Fruit fly (Drosophila melanogaster) whole organism, wandering third instar larva: ENCODE data around the gene alt.

Experiments used
- Abd-B ChIP-seq: fragments of >200 bp; optimal IDR thresholded peaks from 2 replicates; lab custom pipeline; 2017; ENCODE audit warnings: missing biosample characterization, missing genetic modification characterization
- CG32264 ChIP-seq: fragments of 200-800 bp; sonication (Bioruptor generic); optimal IDR thresholded peaks from 2 replicates; lab custom pipeline; 2016; ENCODE audit warnings: missing biosample characterization, missing genetic modification characterization
- CG9705 ChIP-seq: fragments of 200-800 bp; sonication (Bioruptor generic); optimal IDR thresholded peaks from 2 replicates; lab custom pipeline; 2018; ENCODE audit warnings: missing biosample characterization, mild to moderate bottlenecking, missing genetic modification characterization
- CrebA ChIP-seq: fragments of 200-800 bp; sonication (Bioruptor generic); optimal IDR thresholded peaks from 2 replicates; lab custom pipeline; 2016; ENCODE audit warnings: missing biosample characterization, mild to moderate bottlenecking, missing genetic modification characterization, borderline replicate concordance
- Dfd ChIP-seq: fragments of >200 bp; optimal IDR thresholded peaks from 2 replicates; lab custom pipeline; 2017; ENCODE audit warnings: missing biosample characterization, missing genetic modification characterization
- Dif ChIP-seq: fragments of 200-275, 200-300 bp; sonication (Bioruptor generic); optimal IDR thresholded peaks from 2 replicates; lab custom pipeline; 2018; ENCODE audit warnings: missing biosample characterization, missing genetic modification characterization; ENCODE audit not compliant: partially characterized antibody
- GATAd ChIP-seq: sonication (Bioruptor generic); optimal IDR thresholded peaks from 2 replicates; lab custom pipeline; 2016; ENCODE audit warnings: missing biosample characterization, missing genetic modification characterization
- HLH106 ChIP-seq: fragments of 200-800 bp; optimal IDR thresholded peaks from 3 replicates; lab custom pipeline; 2019; ENCODE audit warnings: missing biosample characterization, mild to moderate bottlenecking, missing genetic modification characterization, moderate library complexity
- Hnf4 ChIP-seq: fragments of 200-800 bp; sonication (Bioruptor generic); optimal IDR thresholded peaks from 2 replicates; lab custom pipeline; 2016; ENCODE audit warnings: missing biosample characterization, mild to moderate bottlenecking, missing genetic modification characterization
- Hr78 ChIP-seq: fragments of >200 bp; optimal IDR thresholded peaks from 2 replicates; lab custom pipeline; 2017; ENCODE audit warnings: missing biosample characterization, missing genetic modification characterization
- Hr83 ChIP-seq: fragments of 200-300 bp; sonication (Bioruptor generic); optimal IDR thresholded peaks from 2 replicates; lab custom pipeline; 2016; ENCODE audit warnings: missing biosample characterization, mild to moderate bottlenecking, missing genetic modification characterization, moderate library complexity; ENCODE audit not compliant: poor library complexity, severe bottlenecking
- Jra ChIP-seq: sonication (Bioruptor generic); optimal IDR thresholded peaks from 2 replicates; lab custom pipeline; 2016; ENCODE audit warnings: missing biosample characterization, missing genetic modification characterization
- Mio ChIP-seq: sonication (Bioruptor generic); optimal IDR thresholded peaks from 2 replicates; lab custom pipeline; 2016; ENCODE audit warnings: missing biosample characterization, missing genetic modification characterization
- Myc ChIP-seq: fragments of >200 bp; optimal IDR thresholded peaks from 2 replicates; lab custom pipeline; 2017
- N ChIP-seq: fragments of >200 bp; optimal IDR thresholded peaks from 2 replicates; lab custom pipeline; 2018; ENCODE audit warnings: missing biosample characterization, missing external identifiers, missing genetic modification characterization
- OdsH ChIP-seq: fragments of 200-800 bp; sonication (Bioruptor generic); optimal IDR thresholded peaks from 2 replicates; lab custom pipeline; 2016; ENCODE audit warnings: missing biosample characterization, mild to moderate bottlenecking, missing genetic modification characterization
- Rel ChIP-seq, 2 experiments: fragments of 200-800 bp; sonication (Bioruptor generic) in 1 of 2; optimal IDR thresholded peaks; 2 replicates in 1 of 2; 3 replicates in 1 of 2; lab custom pipeline; 2016 to 2019; ENCODE audit warnings: mild to moderate bottlenecking in 2 of 2, missing biosample characterization in 2 of 2, missing genetic modification characterization in 2 of 2, moderate library complexity in 1 of 2
- Sp1 ChIP-seq: fragments of 200-800 bp; sonication (Bioruptor generic); optimal IDR thresholded peaks from 3 replicates; lab custom pipeline; 2019; ENCODE audit warnings: missing biosample characterization, mild to moderate bottlenecking, missing genetic modification characterization, moderate library complexity
- Vsx2 ChIP-seq: fragments of 200-300, 225-300 bp; sonication (Bioruptor generic); optimal IDR thresholded peaks from 2 replicates; lab custom pipeline; 2018; ENCODE audit warnings: missing biosample characterization, missing genetic modification characterization; ENCODE audit not compliant: partially characterized antibody
- br ChIP-seq: fragments of 200-800 bp; sonication (Bioruptor generic); optimal IDR thresholded peaks from 2 replicates; lab custom pipeline; 2016; ENCODE audit warnings: missing biosample characterization, missing genetic modification characterization
- brk ChIP-seq: fragments of 200-800 bp; sonication (Bioruptor generic); optimal IDR thresholded peaks from 2 replicates; lab custom pipeline; 2016; ENCODE audit warnings: missing biosample characterization, mild to moderate bottlenecking, missing genetic modification characterization
- dl ChIP-seq, 2 experiments: fragments of 175-275, 200-275 bp in 1 of 2; fragments of 200-275 bp in 1 of 2; sonication (Bioruptor generic); optimal IDR thresholded peaks; lab custom pipeline; 2018; ENCODE audit warnings: mild to moderate bottlenecking in 2 of 2, missing biosample characterization in 2 of 2, missing genetic modification characterization in 2 of 2, moderate library complexity in 2 of 2; ENCODE audit not compliant: partially characterized antibody in 2 of 2, insufficient read depth in 1 of 2
- dmrt93B ChIP-seq: fragments of 200-800 bp; sonication (Bioruptor generic); optimal IDR thresholded peaks from 2 replicates; lab custom pipeline; 2018; ENCODE audit warnings: missing biosample characterization, mild to moderate bottlenecking, missing genetic modification characterization
- dsf ChIP-seq: sonication (Bioruptor generic); optimal IDR thresholded peaks from 2 replicates; lab custom pipeline; 2016; ENCODE audit warnings: missing biosample characterization, missing genetic modification characterization, borderline replicate concordance
- ey ChIP-seq: fragments of 200-800 bp; sonication (Bioruptor generic); optimal IDR thresholded peaks from 2 replicates; lab custom pipeline; 2016; ENCODE audit warnings: missing biosample characterization, missing genetic modification characterization
- foxo ChIP-seq, 2 experiments: fragments of 200-800 bp; sonication (Bioruptor generic); optimal IDR thresholded peaks; 2 replicates in 1 of 2; 3 replicates in 1 of 2; lab custom pipeline; 2016 to 2017; ENCODE audit warnings: missing biosample characterization in 2 of 2, missing genetic modification characterization in 2 of 2
- fru ChIP-seq: fragments of 200-800 bp; sonication (Bioruptor generic); optimal IDR thresholded peaks from 3 replicates; lab custom pipeline; 2016; ENCODE audit warnings: missing biosample characterization, mild to moderate bottlenecking, missing genetic modification characterization
- h ChIP-seq: fragments of 200-800 bp; sonication (Bioruptor generic); optimal IDR thresholded peaks from 3 replicates; lab custom pipeline; 2016; ENCODE audit warnings: missing biosample characterization, mild to moderate bottlenecking, missing genetic modification characterization
- jim ChIP-seq: fragments of 175-275, 200-325 bp; sonication (Bioruptor generic); optimal IDR thresholded peaks from 2 replicates; lab custom pipeline; 2016; ENCODE audit warnings: missing biosample characterization, mild to moderate bottlenecking, missing genetic modification characterization
- lola ChIP-seq: fragments of >200 bp; optimal IDR thresholded peaks from 2 replicates; lab custom pipeline; 2017; ENCODE audit warnings: missing biosample characterization, missing genetic modification characterization
- pan ChIP-seq: fragments of >200 bp; optimal IDR thresholded peaks from 2 replicates; lab custom pipeline; 2017
- psq ChIP-seq: fragments of 200-800 bp; sonication (Bioruptor generic); optimal IDR thresholded peaks from 3 replicates; lab custom pipeline; 2017; ENCODE audit warnings: missing biosample characterization, mild to moderate bottlenecking, missing genetic modification characterization, moderate library complexity
- rgr ChIP-seq: fragments of 200-800 bp; sonication (Bioruptor generic); optimal IDR thresholded peaks from 3 replicates; lab custom pipeline; 2016; ENCODE audit warnings: missing biosample characterization, mild to moderate bottlenecking, missing genetic modification characterization
- sage ChIP-seq: fragments of 200-800 bp; sonication (Bioruptor generic); optimal IDR thresholded peaks from 2 replicates; lab custom pipeline; 2016; ENCODE audit warnings: missing biosample characterization, mild to moderate bottlenecking, missing genetic modification characterization
- sv ChIP-seq: fragments of 200-800 bp; sonication (Bioruptor generic); optimal IDR thresholded peaks from 3 replicates; lab custom pipeline; 2016; ENCODE audit warnings: missing biosample characterization, missing genetic modification characterization
- tai ChIP-seq: sonication (Bioruptor generic); optimal IDR thresholded peaks from 2 replicates; lab custom pipeline; 2016; ENCODE audit warnings: missing biosample characterization, missing genetic modification characterization
- usp ChIP-seq: fragments of >200 bp; optimal IDR thresholded peaks from 2 replicates; lab custom pipeline; 2017; ENCODE audit warnings: missing biosample characterization, missing genetic modification characterization
- woc ChIP-seq: sonication (Bioruptor generic); optimal IDR thresholded peaks from 2 replicates; lab custom pipeline; 2016; ENCODE audit warnings: missing biosample characterization, mild to moderate bottlenecking, missing genetic modification characterization

alt gene

DNA sequence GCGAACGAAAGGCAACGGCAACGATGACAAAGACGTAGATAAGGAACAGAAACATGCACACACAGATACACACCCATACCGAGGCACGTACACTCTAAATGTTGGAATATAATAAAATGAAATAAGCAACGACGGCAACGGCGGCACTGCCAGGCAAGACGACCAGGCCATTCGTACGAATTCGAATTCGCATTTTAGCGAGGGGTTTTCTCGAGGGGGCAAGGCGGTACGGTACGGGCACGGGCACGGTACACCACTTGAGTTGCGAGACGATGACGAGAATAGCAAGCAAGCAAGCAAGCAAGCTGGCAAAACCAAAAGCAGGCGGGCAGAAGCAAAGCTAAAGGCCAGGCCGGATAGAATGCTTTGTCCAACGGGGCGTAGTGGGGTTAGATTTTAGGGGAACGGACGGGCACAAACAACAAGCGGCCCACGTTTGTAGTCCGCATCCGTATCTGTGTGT lies 18.8 kb upstream of the alt start:
- TF ChIP-seq OdsH (GFP tag; lab: Kevin White, UChicago): no peak
- TF ChIP-seq N (GFP tag; lab: Kevin White, UChicago): peak; percentile 15
- no peak for TF ChIP-seq woc (GFP tag; lab: Kevin White, UChicago)
- peak; percentile 93 for TF ChIP-seq Hr83 (GFP tag; lab: Kevin White, UChicago)
- TF ChIP-seq h (GFP tag; lab: Kevin White, UChicago): peak; percentile 59
- no peak for TF ChIP-seq Myc (lab: Kevin White, UChicago)
- no peak for TF ChIP-seq sv (GFP tag; lab: Kevin White, UChicago)
- TF ChIP-seq foxo (GFP tag; optimal IDR thresholded peaks at IDR 0.05; lab: Kevin White, UChicago): peak in 1 of 2 experiments; percentile 8
- TF ChIP-seq Rel (GFP tag; optimal IDR thresholded peaks at IDR 0.05; lab: Kevin White, UChicago): peak; percentile 72
- TF ChIP-seq Rel (tag; optimal IDR thresholded peaks at IDR 0.05; lab: Kevin White, UChicago): peak; percentile 86
- TF ChIP-seq CG9705 (GFP tag; lab: Kevin White, UChicago): no peak
- no peak for TF ChIP-seq ey (GFP tag; lab: Kevin White, UChicago)
- peak; percentile 79 for TF ChIP-seq psq (GFP tag; lab: Kevin White, UChicago)
- TF ChIP-seq Hnf4 (GFP tag; lab: Kevin White, UChicago): peak; percentile 63
- TF ChIP-seq Jra: peak; percentile 63
- TF ChIP-seq Dfd: no peak
- peak; percentile 34 for TF ChIP-seq CG32264
- TF ChIP-seq fru (GFP tag; lab: Kevin White, UChicago): peak; percentile 30
- TF ChIP-seq CrebA: peak; percentile 91
- peak; percentile 21 for TF ChIP-seq Sp1 (GFP tag; lab: Kevin White, UChicago)
- no peak for TF ChIP-seq pan (lab: Kevin White, UChicago)
- TF ChIP-seq rgr (GFP tag; lab: Kevin White, UChicago): peak; percentile 53
- TF ChIP-seq dl (GFP tag; optimal IDR thresholded peaks at IDR 0.05; lab: Kevin White, UChicago; ENCODE audit: insufficient read depth in 1 of 2, partially characterized antibody in 2 of 2): peak in 1 of 2 experiments; percentile 15
- peak; percentile 24 for TF ChIP-seq HLH106 (tag; lab: Kevin White, UChicago)
- no peak for TF ChIP-seq Mio (GFP tag; lab: Kevin White, UChicago)
- TF ChIP-seq Dif (GFP tag; lab: Kevin White, UChicago): peak; percentile 80
- TF ChIP-seq br (GFP tag; lab: Kevin White, UChicago): peak; percentile 28
- TF ChIP-seq, all 38 proteins: peak for 17

DNA sequence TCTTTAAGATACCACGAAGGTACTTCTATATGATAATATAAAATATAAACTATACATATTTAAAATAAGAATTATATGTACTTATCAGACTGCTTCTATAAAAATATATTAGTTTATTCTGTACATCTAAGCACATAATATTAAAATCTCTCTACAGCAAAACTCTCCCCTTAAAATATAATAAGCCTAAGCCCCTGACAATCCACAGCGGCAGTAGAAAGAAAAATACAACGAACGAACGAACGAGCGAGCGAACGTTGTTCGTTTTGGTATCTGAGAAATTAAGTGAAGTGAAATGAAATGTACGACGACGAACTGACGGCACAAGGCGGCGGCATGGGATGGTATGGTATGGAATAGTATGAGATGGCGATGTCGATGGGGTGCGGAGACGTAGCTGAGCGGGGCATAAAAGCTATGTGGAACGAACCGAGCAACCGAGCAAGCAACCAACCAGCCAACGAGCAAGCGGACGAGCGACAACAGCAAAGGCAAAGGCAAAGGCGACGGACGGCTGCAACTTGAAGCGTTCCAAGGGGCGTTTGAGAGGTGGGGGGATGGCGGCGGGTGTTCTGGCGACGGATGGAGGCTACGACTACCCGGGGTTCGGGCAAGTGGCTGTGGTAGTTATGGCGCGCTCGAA lies 18.3 kb upstream of the alt start:
- TF ChIP-seq woc (GFP tag; lab: Kevin White, UChicago) (peak; percentile 82), Sp1 (GFP tag; lab: Kevin White, UChicago) (peak; percentile 99), ey (GFP tag; lab: Kevin White, UChicago) (peak; percentile 93), pan (lab: Kevin White, UChicago) (no peak), sage (peak; percentile 91), Rel (GFP tag; optimal IDR thresholded peaks at IDR 0.05; lab: Kevin White, UChicago) (peak; percentile 79), Rel (tag; optimal IDR thresholded peaks at IDR 0.05; lab: Kevin White, UChicago) (peak; percentile 98), Hr78 (GFP tag; lab: Kevin White, UChicago) (no peak), tai (GFP tag; lab: Kevin White, UChicago) (no peak), foxo (GFP tag; optimal IDR thresholded peaks at IDR 0.05; lab: Kevin White, UChicago) (peak in 1 of 2 experiments; percentile 99), N (GFP tag; lab: Kevin White, UChicago) (no peak), lola (no peak), HLH106 (tag; lab: Kevin White, UChicago) (peak; percentile 99), Myc (lab: Kevin White, UChicago) (no peak), psq (GFP tag; lab: Kevin White, UChicago) (peak; percentile 98), fru (GFP tag; lab: Kevin White, UChicago) (peak; percentile 96), br (GFP tag; lab: Kevin White, UChicago) (peak; percentile 88), jim (no peak), CG32264 (peak; percentile 67), usp (GFP tag; lab: Kevin White, UChicago) (no peak), dsf (no peak), Hr83 (GFP tag; lab: Kevin White, UChicago) (peak; percentile 40), GATAd (no peak), Vsx2 (GFP tag; lab: Kevin White, UChicago) (no peak), CrebA (no peak), CG9705 (GFP tag; lab: Kevin White, UChicago) (peak; percentile 97), dmrt93B (GFP tag; lab: Kevin White, UChicago) (peak; percentile 97), h (GFP tag; lab: Kevin White, UChicago) (peak; percentile 91), Dfd (peak; percentile 66), rgr (GFP tag; lab: Kevin White, UChicago) (peak; percentile 98), Dif (GFP tag; lab: Kevin White, UChicago) (peak; percentile 47), dl (GFP tag; optimal IDR thresholded peaks at IDR 0.05; lab: Kevin White, UChicago; ENCODE audit: insufficient read depth in 1 of 2, partially characterized antibody in 2 of 2) (peak; percentile 14 to 67), brk (GFP tag; lab: Kevin White, UChicago) (peak; percentile 97), OdsH (GFP tag; lab: Kevin White, UChicago) (peak; percentile 99), Mio (GFP tag; lab: Kevin White, UChicago) (no peak), sv (GFP tag; lab: Kevin White, UChicago) (peak; percentile 89), Jra (peak; percentile 75), Abd-B (no peak), Hnf4 (GFP tag; lab: Kevin White, UChicago) (no peak)
- TF ChIP-seq, all 38 proteins: peak for 23
